Fruit fly (Drosophila melanogaster) S2 (cell line): Measurements from ENCODE around the gene CG6294.

Source experiments
- CG8478 ChIP-seq: fragments of >200 bp; optimal IDR thresholded peaks from 2 replicates; lab custom pipeline; 2018
- CTCF ChIP-seq, 2 experiments: fragments of >200 bp; optimal IDR thresholded peaks; 2 replicates each; lab custom pipeline; 2018

dm6 chrX:15499996-15500904, 37.7 kb downstream of the CG6294 start:
- TF ChIP-seq CTCF (optimal IDR thresholded peaks at IDR 0.05; lab: Kevin White, UChicago): no peak
- no peak for TF ChIP-seq CG8478 (lab: Kevin White, UChicago)
